Worm (Caenorhabditis elegans): ENCODE results near the gene clec-50.

ce11 chrV:19778608-19779007 lies 23.4 kb upstream of the clec-50 start, which contains the start of gene fbxa-194:
- no peak for TF ChIP-seq snpc-4 (tag; optimal IDR thresholded peaks at IDR 0.05)
- TF ChIP-seq pha-4 (tag; optimal IDR thresholded peaks at IDR 0.05): no peak
- no peak for TF ChIP-seq mdl-1 (tag; optimal IDR thresholded peaks at IDR 0.05)
- TF ChIP-seq unc-62 (GFP tag; optimal IDR thresholded peaks at IDR 0.05): no peak
- no peak for TF ChIP-seq fos-1 (tag; optimal IDR thresholded peaks at IDR 0.05)
- no peak for TF ChIP-seq ceh-82 (tag; optimal IDR thresholded peaks at IDR 0.05)
- no peak for TF ChIP-seq ZK546.5 (tag; optimal IDR thresholded peaks at IDR 0.05)
- no peak for TF ChIP-seq nhr-76 (tag; optimal IDR thresholded peaks at IDR 0.05)
- TF ChIP-seq ztf-11 (tag; optimal IDR thresholded peaks at IDR 0.05): no peak
- no peak for TF ChIP-seq nhr-77 (tag; optimal IDR thresholded peaks at IDR 0.05)
